Worm (Caenorhabditis elegans) whole organism, L1 larva: ENCODE results near the gene Y39A3A.3.
A peak's percentile ranks its signal among the peaks of the same experiment; 100 is the strongest.
"Not testable (repeated sequence)": the region's sequence is repeated elsewhere in the genome, so short reads cannot be mapped to it uniquely, and the experiment has no call there.

ENCODE experiments used
- C04F5.9 ChIP-seq: sonication (generic microtip); optimal IDR thresholded peaks from 2 replicates; lab custom pipeline; 2016; ENCODE audit warnings: missing genetic modification characterization, missing compliant biosample characterization
- C34B4.2 ChIP-seq: sonication (generic microtip); optimal IDR thresholded peaks from 2 replicates; lab custom pipeline; 2017; ENCODE audit warnings: mild to moderate bottlenecking, missing genetic modification characterization, missing compliant biosample characterization
- Y116A8C.19 ChIP-seq: sonication (generic microtip); optimal IDR thresholded peaks from 2 replicates; lab custom pipeline; 2016; ENCODE audit warnings: missing compliant biosample characterization, missing genetic modification characterization, borderline replicate concordance
- aha-1 ChIP-seq: fragments of 150-350 bp; optimal IDR thresholded peaks from 2 replicates; lab custom pipeline; 2014; ENCODE audit warnings: missing biosample characterization, missing genetic modification characterization
- alr-1 ChIP-seq: fragments of 200-800 bp; sonication (Bioruptor generic); optimal IDR thresholded peaks from 2 replicates; lab custom pipeline; 2018; ENCODE audit warnings: borderline replicate concordance, mild to moderate bottlenecking, missing genetic modification characterization, missing compliant biosample characterization
- ama-1 ChIP-seq: fragments of 150-350 bp; optimal IDR thresholded peaks from 2 replicates; lab custom pipeline; 2014
- ceh-63 ChIP-seq: fragments of 200-800 bp; sonication (Bioruptor generic); optimal IDR thresholded peaks from 2 replicates; lab custom pipeline; 2018; ENCODE audit warnings: mild to moderate bottlenecking, missing genetic modification characterization, missing compliant biosample characterization
- ceh-8 ChIP-seq: fragments of 200-800 bp; sonication (Bioruptor generic); optimal IDR thresholded peaks from 2 replicates; lab custom pipeline; 2018; ENCODE audit warnings: mild to moderate bottlenecking, missing genetic modification characterization, moderate library complexity, missing compliant biosample characterization
- ces-1 ChIP-seq: fragments of 150-350 bp; optimal IDR thresholded peaks from 2 replicates; lab custom pipeline; 2014; ENCODE audit warnings: missing biosample characterization, missing genetic modification reagents, missing genetic modification characterization
- dsc-1 ChIP-seq: sonication (generic microtip); optimal IDR thresholded peaks from 2 replicates; lab custom pipeline; 2016; ENCODE audit warnings: mild to moderate bottlenecking, missing genetic modification characterization, missing compliant biosample characterization
- efl-1 ChIP-seq, 4 experiments: fragments of 150-350 bp; optimal IDR thresholded peaks in 3 of 4; peaks in 1 of 4; 1 replicate in 1 of 4; 2 replicates in 3 of 4; lab custom pipeline; 2014; ENCODE audit warnings: missing biosample characterization in 2 of 4, missing genetic modification characterization in 2 of 4, missing genetic modification reagents in 2 of 4
- egl-27 ChIP-seq, 2 experiments: fragments of 150-350 bp in 1 of 2; sonication (generic microtip); optimal IDR thresholded peaks; 3 replicates each; lab custom pipeline; 2017 to 2018; ENCODE audit warnings: missing biosample characterization in 2 of 2, missing genetic modification characterization in 2 of 2, missing genetic modification reagents in 2 of 2
- elt-2 ChIP-seq: sonication (generic microtip); optimal IDR thresholded peaks from 2 replicates; lab custom pipeline; 2016; ENCODE audit warnings: missing genetic modification characterization, mild to moderate bottlenecking, inconsistent platforms, missing compliant biosample characterization, missing genetic modification reagents
- elt-3 ChIP-seq, 6 experiments: fragments of 150-350 bp in 1 of 6; sonication (generic microtip); optimal IDR thresholded peaks; 2 replicates each; lab custom pipeline; 2017 to 2018; ENCODE audit warnings: missing biosample characterization in 6 of 6, missing genetic modification characterization in 6 of 6, inconsistent platforms in 1 of 6
- fkh-10 ChIP-seq: sonication (generic microtip); optimal IDR thresholded peaks from 2 replicates; lab custom pipeline; 2017; ENCODE audit warnings: missing biosample characterization, missing genetic modification reagents, missing genetic modification characterization
- fkh-4 ChIP-seq: sonication (generic microtip); optimal IDR thresholded peaks from 2 replicates; lab custom pipeline; 2016; ENCODE audit warnings: missing compliant biosample characterization, missing genetic modification characterization, borderline replicate concordance
- hlh-17 ChIP-seq: fragments of 200-800 bp; sonication (Bioruptor generic); optimal IDR thresholded peaks from 2 replicates; lab custom pipeline; 2018; ENCODE audit warnings: missing genetic modification characterization, mild to moderate bottlenecking, missing compliant biosample characterization, moderate library complexity, borderline replicate concordance
- hpl-2 ChIP-seq: fragments of 150-350 bp; optimal IDR thresholded peaks from 2 replicates; lab custom pipeline; 2014; ENCODE audit warnings: missing biosample characterization, missing genetic modification reagents, missing genetic modification characterization
- irx-1 ChIP-seq: sonication (generic microtip); optimal IDR thresholded peaks from 2 replicates; lab custom pipeline; 2016; ENCODE audit warnings: missing genetic modification characterization, missing compliant biosample characterization
- lin-13 ChIP-seq: fragments of 150-350 bp; optimal IDR thresholded peaks from 2 replicates; lab custom pipeline; 2014; ENCODE audit warnings: missing biosample characterization, missing genetic modification reagents, missing genetic modification characterization
- lin-15B ChIP-seq: fragments of 150-350 bp; sonication (generic microtip); optimal IDR thresholded peaks from 3 replicates; lab custom pipeline; 2014; ENCODE audit warnings: missing biosample characterization, missing genetic modification characterization
- lir-3 ChIP-seq: sonication (generic microtip); optimal IDR thresholded peaks from 2 replicates; lab custom pipeline; 2016; ENCODE audit warnings: mild to moderate bottlenecking, missing genetic modification characterization, moderate library complexity, missing compliant biosample characterization; ENCODE audit not compliant: poor library complexity
- mab-9 ChIP-seq: fragments of 200-800 bp; sonication (Bioruptor generic); IDR thresholded peaks from 2 replicates; pipeline ENCODE4 v1.3.6; 2022; ENCODE audit warnings: missing genetic modification reagents, missing genetic modification characterization, missing compliant biosample characterization
- mdl-1 ChIP-seq, 2 experiments: fragments of 150-350 bp; optimal IDR thresholded peaks; 2 replicates each; lab custom pipeline; 2014 to 2017; ENCODE audit warnings: missing biosample characterization in 2 of 2, missing genetic modification characterization in 2 of 2, inconsistent platforms in 1 of 2
- nhr-237 ChIP-seq: fragments of 150-350 bp; optimal IDR thresholded peaks from 2 replicates; lab custom pipeline; 2014; ENCODE audit warnings: missing biosample characterization, missing genetic modification characterization
- nhr-47 ChIP-seq: sonication (generic microtip); optimal IDR thresholded peaks from 2 replicates; lab custom pipeline; 2016; ENCODE audit warnings: mild to moderate bottlenecking, missing genetic modification characterization, moderate library complexity, missing compliant biosample characterization
- nhr-71 ChIP-seq: sonication (generic microtip); optimal IDR thresholded peaks from 2 replicates; lab custom pipeline; 2016; ENCODE audit warnings: mild to moderate bottlenecking, missing genetic modification characterization, moderate library complexity, missing compliant biosample characterization
- nhr-90 ChIP-seq: sonication (generic microtip); optimal IDR thresholded peaks from 2 replicates; lab custom pipeline; 2016; ENCODE audit warnings: mild to moderate bottlenecking, missing genetic modification characterization, missing compliant biosample characterization; ENCODE audit not compliant: poor library complexity
- rnt-1 ChIP-seq: sonication (generic microtip); optimal IDR thresholded peaks from 2 replicates; lab custom pipeline; 2016; ENCODE audit warnings: mild to moderate bottlenecking, missing genetic modification characterization, moderate library complexity, missing compliant biosample characterization
- skn-1 ChIP-seq: fragments of 150-350 bp; optimal IDR thresholded peaks from 2 replicates; lab custom pipeline; 2014; ENCODE audit warnings: missing biosample characterization, missing genetic modification characterization
- unc-62 ChIP-seq: fragments of 150-350 bp; optimal IDR thresholded peaks from 2 replicates; lab custom pipeline; 2014; ENCODE audit warnings: missing biosample characterization, missing genetic modification reagents, missing genetic modification characterization
- vab-15 ChIP-seq: sonication (generic microtip); optimal IDR thresholded peaks from 2 replicates; lab custom pipeline; 2017; ENCODE audit warnings: missing genotype, mild to moderate bottlenecking, missing genetic modification characterization, missing compliant biosample characterization
- zip-4 ChIP-seq: fragments of 200-800 bp; sonication (Bioruptor generic); optimal IDR thresholded peaks from 2 replicates; lab custom pipeline; 2018; ENCODE audit warnings: mild to moderate bottlenecking, missing genetic modification characterization, moderate library complexity, missing compliant biosample characterization

Y39A3A.3 gene

ce11 chrIII:2089453-2089852 lies 21.3 kb upstream of the Y39A3A.3 start (continued):
- TF ChIP-seq efl-1 (optimal IDR thresholded peaks at IDR 0.05; lab: Kevin White, UChicago) (peak; percentile 46), efl-1 (GFP tag; optimal IDR thresholded peaks at IDR 0.05 in 1 of 2; lab: Kevin White, UChicago) (peak in 1 of 2 experiments; percentile 31), ces-1 (GFP tag; lab: Kevin White, UChicago) (no peak), ama-1 (lab: Kevin White, UChicago) (no peak), vab-15 (tag; lab: Kevin White, UChicago) (no peak)

DNA sequence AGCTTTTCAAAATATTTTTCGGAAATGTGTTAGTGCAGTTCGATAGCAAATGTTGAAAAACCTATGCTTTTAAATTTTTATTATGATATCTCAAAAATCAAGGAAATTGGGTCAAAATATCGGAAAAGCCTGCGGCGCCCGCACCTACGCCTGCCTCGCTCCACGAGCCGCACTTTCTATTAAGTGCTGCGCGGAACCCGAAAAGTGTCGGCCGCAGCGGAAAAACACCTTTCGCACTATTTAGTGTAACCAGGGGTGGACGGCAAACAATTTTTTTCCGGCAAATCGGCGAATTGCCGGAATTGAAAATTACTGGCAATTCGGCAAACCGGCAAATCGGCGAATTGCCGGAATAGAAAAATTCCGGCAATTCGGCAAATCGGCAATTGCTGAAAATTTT lies 16.7 kb upstream of the Y39A3A.3 start:
- TF ChIP-seq dsc-1 (tag; lab: Kevin White, UChicago) (no peak), lir-3 (tag; lab: Kevin White, UChicago) (no peak), egl-27 (tag; optimal IDR thresholded peaks at IDR 0.05; lab: Kevin White, UChicago) (no peak), zip-4 (GFP tag; lab: Kevin White, UChicago) (no peak), efl-1 (optimal IDR thresholded peaks at IDR 0.05; lab: Kevin White, UChicago) (no peak), efl-1 (GFP tag; optimal IDR thresholded peaks at IDR 0.05 in 1 of 2; lab: Kevin White, UChicago) (no peak), ama-1 (lab: Kevin White, UChicago) (no peak), nhr-71 (tag; lab: Kevin White, UChicago) (no peak), alr-1 (tag; lab: Kevin White, UChicago) (no peak), nhr-237 (tag; lab: Kevin White, UChicago) (no peak), lin-15B (tag; lab: Kevin White, UChicago) (no peak), fkh-10 (GFP tag; lab: Kevin White, UChicago) (no peak), ceh-63 (GFP tag; lab: Kevin White, UChicago) (no peak), lin-13 (GFP tag; lab: Kevin White, UChicago) (no peak), elt-3 (tag; optimal IDR thresholded peaks at IDR 0.05; lab: Kevin White, UChicago) (no peak), ceh-8 (no peak), nhr-47 (tag; lab: Kevin White, UChicago) (no peak), elt-2 (tag; lab: Kevin White, UChicago) (no peak), irx-1 (no peak), hpl-2 (no peak), rnt-1 (tag; lab: Kevin White, UChicago) (no peak)

ce11 chrIII:2082519-2082918 lies 14.4 kb upstream of the Y39A3A.3 start, which contains the start of gene cpt-3:
TSS of gene cpt-3 (plus strand) at chrIII:2082819.
- TF ChIP-seq aha-1 (tag; lab: Kevin White, UChicago); C04F5.9; Y116A8C.19: not testable (repeated sequence)

ce11 chrIII:2076546-2077134 lies 8.5 kb upstream of the Y39A3A.3 start, which contains the start of gene Y39A3A.4:
TSS of gene Y39A3A.4 (minus strand) at chrIII:2076596.
- no peak for TF ChIP-seq fkh-4 (tag; lab: Kevin White, UChicago)
- no peak for TF ChIP-seq mdl-1 (tag; optimal IDR thresholded peaks at IDR 0.05; lab: Kevin White, UChicago)
- peak; percentile 44 for TF ChIP-seq skn-1 (tag; lab: Kevin White, UChicago)

DNA sequence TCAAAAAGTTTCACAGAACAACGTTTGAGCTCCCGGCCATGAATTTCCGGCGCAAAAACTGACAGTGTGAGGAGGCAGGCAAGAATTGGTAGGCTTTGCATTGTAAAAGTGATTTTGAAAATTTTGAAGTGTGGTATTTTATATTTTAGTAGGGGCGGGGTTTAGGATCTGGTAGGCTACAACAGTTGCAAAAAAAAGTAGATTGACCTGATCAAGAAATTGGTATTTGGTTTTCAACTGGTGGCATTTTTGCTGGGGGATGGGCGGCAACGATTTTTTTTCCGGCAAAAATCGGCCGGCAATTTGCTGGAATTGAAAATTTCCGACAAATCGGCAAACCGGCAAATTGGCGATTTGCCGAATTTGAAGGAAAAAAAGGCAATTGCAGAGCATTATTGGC lies 7.3 kb downstream of the Y39A3A.3 start, which contains the start of gene ins-16:
ins-16 (minus strand) TSS at position 101 of the 400 bp plus-strand sequence.
- no peak for TF ChIP-seq unc-62 (GFP tag; lab: Kevin White, UChicago)
- no peak for TF ChIP-seq C34B4.2 (tag; lab: Kevin White, UChicago)
- no peak for TF ChIP-seq elt-3 (tag; optimal IDR thresholded peaks at IDR 0.05; lab: Kevin White, UChicago)
- no peak for TF ChIP-seq hlh-17 (GFP tag; lab: Kevin White, UChicago)
- TF ChIP-seq lin-13 (GFP tag; lab: Kevin White, UChicago), result no peak
- no peak for TF ChIP-seq nhr-90 (tag; lab: Kevin White, UChicago)
- no peak for TF ChIP-seq mab-9 (GFP tag; lab: Robert Waterston, UW)
- TF ChIP-seq, all 84 proteins: peak for 0
